Fruit fly (Drosophila melanogaster): ENCODE results near the gene CG8086.
A peak's percentile ranks its signal among the peaks of the same experiment; 100 is the strongest.

The CG8086 gene

dm6 chr2L:8257401-8258266 lies at the start of gene CG8086:
CG8086 (minus strand) TSS chr2L:8257502.
- TF ChIP-seq fd96Ca (GFP tag; IDR thresholded peaks at IDR 0.05) = no peak
- no peak for TF ChIP-seq CG10348 (GFP tag; IDR thresholded peaks at IDR 0.05)
- TF ChIP-seq CG8159 (tag; optimal IDR thresholded peaks at IDR 0.05) = no peak
- TF ChIP-seq CG13204 (GFP tag; optimal IDR thresholded peaks at IDR 0.05) = no peak
- no peak for TF ChIP-seq Snoo (tag; optimal IDR thresholded peaks at IDR 0.05)
- no peak for TF ChIP-seq CG8301 (tag; optimal IDR thresholded peaks at IDR 0.05)
- TF ChIP-seq CG14655 (GFP tag; optimal IDR thresholded peaks at IDR 0.05) = no peak
- TF ChIP-seq CG4496 (GFP tag; IDR thresholded peaks at IDR 0.05) = no peak
- TF ChIP-seq CG17806 (tag; optimal IDR thresholded peaks at IDR 0.05) = no peak
- no peak for TF ChIP-seq Ets98B (GFP tag; IDR thresholded peaks at IDR 0.05)
- no peak for TF ChIP-seq CG12605 (GFP tag; IDR thresholded peaks at IDR 0.05)
- TF ChIP-seq gl (tag; optimal IDR thresholded peaks at IDR 0.05) = no peak
- TF ChIP-seq D1 (tag; optimal IDR thresholded peaks at IDR 0.05) = no peak
- no peak for TF ChIP-seq CG15710 (tag; optimal IDR thresholded peaks at IDR 0.05)
- TF ChIP-seq rn (GFP tag; IDR thresholded peaks at IDR 0.05) = no peak

dm6 chr2L:8305409-8305808 lies 48.1 kb upstream of the CG8086 start, which contains the start of gene CG7840:
CG7840 (plus strand) TSS chr2L:8305586.
- TF ChIP-seq gl (tag; optimal IDR thresholded peaks at IDR 0.05) = no peak
- no peak for TF ChIP-seq CG17806 (tag; optimal IDR thresholded peaks at IDR 0.05)
- TF ChIP-seq CG14655 (GFP tag; optimal IDR thresholded peaks at IDR 0.05) = no peak
- no peak for TF ChIP-seq CG15710 (tag; optimal IDR thresholded peaks at IDR 0.05)
- TF ChIP-seq CG10348 (GFP tag; IDR thresholded peaks at IDR 0.05) = no peak
- no peak for TF ChIP-seq CG32121 (GFP tag; IDR thresholded peaks at IDR 0.05)
- TF ChIP-seq CG4496 (GFP tag; IDR thresholded peaks at IDR 0.05) = no peak
- TF ChIP-seq rn (GFP tag; IDR thresholded peaks at IDR 0.05) = no peak
- no peak for TF ChIP-seq Pif1A (GFP tag; optimal IDR thresholded peaks at IDR 0.05)
- no peak for TF ChIP-seq CG13204 (GFP tag; optimal IDR thresholded peaks at IDR 0.05)
- TF ChIP-seq Ets98B (GFP tag; IDR thresholded peaks at IDR 0.05) = no peak
- no peak for TF ChIP-seq fd96Ca (GFP tag; IDR thresholded peaks at IDR 0.05)
- no peak for TF ChIP-seq CG12605 (GFP tag; IDR thresholded peaks at IDR 0.05)
- TF ChIP-seq EcR (GFP tag; optimal IDR thresholded peaks at IDR 0.05) = no peak
- no peak for TF ChIP-seq CG8301 (tag; optimal IDR thresholded peaks at IDR 0.05)
- no peak for TF ChIP-seq CG9948 (tag; optimal IDR thresholded peaks at IDR 0.05)
- TF ChIP-seq CG34367 (tag; optimal IDR thresholded peaks at IDR 0.05) = no peak
- no peak for TF ChIP-seq D1 (tag; optimal IDR thresholded peaks at IDR 0.05)
- TF ChIP-seq Pif1B (GFP tag; optimal IDR thresholded peaks at IDR 0.05) = no peak

- TF ChIP-seq CG12605 (GFP tag; IDR thresholded peaks at IDR 0.05) (no peak), CG4496 (GFP tag; IDR thresholded peaks at IDR 0.05) (no peak), CG14655 (GFP tag; optimal IDR thresholded peaks at IDR 0.05) (no peak), CG9948 (tag; optimal IDR thresholded peaks at IDR 0.05) (no peak), D1 (tag; optimal IDR thresholded peaks at IDR 0.05) (no peak), CG32121 (GFP tag; IDR thresholded peaks at IDR 0.05) (no peak), gl (tag; optimal IDR thresholded peaks at IDR 0.05) (no peak), EcR (GFP tag; optimal IDR thresholded peaks at IDR 0.05) (no peak), CG17806 (tag; optimal IDR thresholded peaks at IDR 0.05) (no peak), CG8159 (tag; optimal IDR thresholded peaks at IDR 0.05) (no peak), Snoo (tag; optimal IDR thresholded peaks at IDR 0.05) (no peak), CG34367 (tag; optimal IDR thresholded peaks at IDR 0.05) (no peak), CG13204 (GFP tag; optimal IDR thresholded peaks at IDR 0.05) (no peak)
Measured at dm6 chr2L:8304635-8305034, 47.3 kb upstream of the CG8086 start.

- TF ChIP-seq CG12605 (GFP tag; IDR thresholded peaks at IDR 0.05) (no peak), CG10348 (GFP tag; IDR thresholded peaks at IDR 0.05) (no peak), CG8159 (tag; optimal IDR thresholded peaks at IDR 0.05) (no peak), D1 (tag; optimal IDR thresholded peaks at IDR 0.05) (no peak), Ets98B (GFP tag; IDR thresholded peaks at IDR 0.05) (no peak), CG14655 (GFP tag; optimal IDR thresholded peaks at IDR 0.05) (no peak), CG17806 (tag; optimal IDR thresholded peaks at IDR 0.05) (no peak)
Measured at dm6 chr2L:8302766-8303479, 45.6 kb upstream of the CG8086 start, which contains the start of the genes wol and Scgalpha. wol (minus strand) TSS chr2L:8302985. Scgalpha (plus strand) TSS chr2L:8303429.

dm6 chr2L:8300220-8301167 lies 43.2 kb upstream of the CG8086 start, which contains the start of gene Btk:
Btk (minus strand) TSS chr2L:8301079.
- TF ChIP-seq CG9948 (tag; optimal IDR thresholded peaks at IDR 0.05) = no peak
- TF ChIP-seq CG15710 (tag; optimal IDR thresholded peaks at IDR 0.05) = no peak
- peak; percentile 19 for TF ChIP-seq Snoo (tag; optimal IDR thresholded peaks at IDR 0.05)
- TF ChIP-seq CG32121 (GFP tag; IDR thresholded peaks at IDR 0.05) = peak; percentile 12; the same call in 1 of the 2 replicates
- peak; percentile 85 for TF ChIP-seq EcR (GFP tag; optimal IDR thresholded peaks at IDR 0.05)
